Worm (Caenorhabditis elegans) whole organism, dauer: Measurements from ENCODE around the gene srx-9.
"Not testable (repeated sequence)": the region's sequence is repeated elsewhere in the genome, so short reads cannot be mapped to it uniquely, and the experiment has no call there.

Experiments used
- unc-62 ChIP-seq: sonication (generic microtip); optimal IDR thresholded peaks from 2 replicates; lab custom pipeline; 2017; ENCODE audit warnings: missing biosample characterization, missing genetic modification reagents, missing genetic modification characterization

Gene srx-9

ce11 chrV:7395359-7395758 is at the start of gene srx-9:
TSS of gene srx-9 (minus strand) at chrV:7395459.
- no peak for TF ChIP-seq unc-62 (GFP tag; lab: Kevin White, UChicago)

- TF ChIP-seq unc-62 (GFP tag; lab: Kevin White, UChicago), result not testable (repeated sequence)
These were observed 49.1 kb upstream of the srx-9 start, which contains the start of gene nhr-141 for ce11 chrV:7444331-7444730. TSS of gene nhr-141 (plus strand) at chrV:7444661.

DNA sequence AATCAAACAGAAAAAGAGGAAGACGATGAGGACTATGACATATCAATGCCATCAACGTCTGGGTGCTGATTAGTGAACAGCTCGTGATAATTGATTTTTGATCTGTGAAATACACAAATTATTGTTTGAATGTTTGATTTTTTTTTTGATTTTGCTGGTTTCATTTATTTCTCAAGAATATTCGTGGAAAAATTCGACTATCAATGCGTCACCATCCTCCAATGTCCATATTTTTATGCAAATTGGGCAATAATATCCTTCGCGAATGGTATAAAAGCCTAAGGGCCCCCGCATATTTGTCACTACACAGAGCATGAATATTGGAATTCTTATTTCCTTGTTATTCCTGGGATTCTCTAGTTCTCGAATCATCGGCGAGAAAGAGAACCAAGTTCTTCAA is 44.5 kb upstream of the srx-9 start, which contains the start of gene try-13:
TSS of gene try-13 (plus strand) at position 301 of the 400 bp plus-strand sequence.
- TF ChIP-seq unc-62 (GFP tag; lab: Kevin White, UChicago), result no peak

ce11 chrV:7437985-7438384 is 42.7 kb upstream of the srx-9 start, which contains the start of gene F25E5.16:
TSS of gene F25E5.16 (plus strand) at chrV:7438285.
- no peak for TF ChIP-seq unc-62 (GFP tag; lab: Kevin White, UChicago)

DNA sequence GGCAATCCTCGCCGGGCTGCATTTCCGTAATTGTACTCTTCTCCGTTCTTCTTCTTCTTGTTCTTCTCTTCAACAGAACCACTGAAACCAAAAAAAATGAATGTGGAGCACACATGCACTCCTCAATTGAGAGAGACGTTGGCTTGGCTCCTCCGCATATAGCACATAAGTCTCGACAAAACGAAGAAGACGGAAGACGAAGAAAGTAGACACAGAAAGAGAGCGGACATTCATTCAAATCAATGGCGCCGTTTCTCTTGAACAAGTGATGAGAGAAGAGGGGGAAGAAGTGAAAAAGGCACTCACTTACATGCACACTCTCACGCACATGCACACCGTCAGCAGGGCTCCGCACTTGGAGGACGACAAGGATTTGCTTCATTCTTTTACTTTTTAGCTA is 42.3 kb upstream of the srx-9 start, which contains the start of gene F25E5.9:
TSS of gene F25E5.9 (minus strand) at position 382 of the 400 bp plus-strand sequence.
- no peak for TF ChIP-seq unc-62 (GFP tag; lab: Kevin White, UChicago)

DNA sequence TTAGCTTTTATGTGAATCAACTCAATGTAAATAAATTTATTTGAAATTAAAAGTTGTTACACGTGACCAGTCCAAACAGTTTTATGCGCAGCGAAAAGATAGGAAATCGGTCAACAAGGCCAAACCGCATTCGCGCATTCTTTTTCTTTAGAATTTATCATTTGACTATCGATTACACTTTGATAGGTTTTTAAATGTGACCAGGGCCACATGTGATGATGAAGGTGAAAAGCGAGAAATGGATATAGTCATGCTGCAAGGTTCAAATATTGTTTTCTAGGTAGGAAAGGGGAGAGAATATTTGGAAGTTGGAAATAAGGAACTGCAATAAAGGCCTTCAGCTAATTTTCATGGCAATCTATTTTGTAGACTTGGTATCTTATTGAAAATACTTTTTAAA is 41.7 kb upstream of the srx-9 start:
- no peak for TF ChIP-seq unc-62 (GFP tag; lab: Kevin White, UChicago)

DNA sequence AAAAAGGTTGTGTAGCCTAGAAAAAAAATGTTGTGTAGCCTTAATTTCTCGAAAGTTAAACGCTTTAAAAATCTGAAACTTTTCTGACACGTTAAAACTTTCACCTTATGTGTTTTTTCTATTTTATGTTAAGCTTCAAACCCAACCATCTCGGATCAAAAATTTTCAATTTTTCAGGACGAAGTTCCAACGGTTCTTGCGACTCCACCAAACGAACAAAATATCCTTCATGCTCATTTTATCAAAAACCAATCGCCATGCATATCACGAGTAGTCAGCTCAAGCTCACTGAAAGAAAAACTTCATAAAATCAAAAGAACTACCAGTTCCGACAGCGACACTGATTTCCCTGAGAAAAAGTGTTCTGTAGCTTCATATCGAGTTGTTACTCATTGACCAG is 41.2 kb upstream of the srx-9 start:
- TF ChIP-seq unc-62 (GFP tag; lab: Kevin White, UChicago), result no peak

DNA sequence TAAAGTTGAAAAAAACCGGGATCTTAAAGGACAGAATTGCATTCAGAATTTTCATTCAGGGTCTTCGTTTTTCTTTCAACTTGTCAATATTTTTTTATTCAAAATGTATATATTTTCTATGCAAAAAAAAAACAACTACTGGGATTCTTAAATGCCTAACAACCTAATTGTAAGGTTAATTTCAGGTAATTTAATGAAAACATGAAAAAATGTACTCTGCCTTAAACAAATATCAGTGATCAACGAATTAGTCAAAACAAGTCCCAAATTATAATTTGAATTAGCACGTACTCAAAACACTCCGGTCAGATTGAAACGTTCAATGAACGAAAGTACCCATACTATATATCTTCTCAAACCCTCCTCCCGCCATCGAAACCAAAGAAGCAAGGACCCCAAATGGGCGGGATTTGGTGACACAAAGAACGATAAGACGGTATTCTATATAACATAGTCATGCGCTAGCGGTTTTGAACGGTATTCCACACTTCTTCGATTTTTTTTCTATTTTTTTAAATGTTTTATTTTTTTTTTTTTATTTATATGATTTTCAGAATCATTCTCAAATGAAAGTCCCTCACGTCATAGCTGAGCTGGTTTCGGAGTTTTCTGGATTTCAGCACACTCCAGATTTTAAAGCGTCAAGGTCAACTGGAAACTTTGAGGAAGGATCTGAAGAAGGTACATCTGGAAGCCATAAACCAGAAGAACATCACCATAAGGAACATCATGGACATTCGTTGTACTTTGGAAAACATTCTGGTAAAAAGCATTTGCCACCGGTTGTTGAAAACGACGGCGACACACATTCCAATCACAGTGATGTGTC is 40.3 kb upstream of the srx-9 start, which contains the start of the genes ddo-2 and F25E5.8:
TSS of gene ddo-2 (minus strand) at position 330 of the 829 bp plus-strand sequence.
TSS of gene F25E5.8 (plus strand) at position 555 of the 829 bp plus-strand sequence.
- no peak for TF ChIP-seq unc-62 (GFP tag; lab: Kevin White, UChicago)

DNA sequence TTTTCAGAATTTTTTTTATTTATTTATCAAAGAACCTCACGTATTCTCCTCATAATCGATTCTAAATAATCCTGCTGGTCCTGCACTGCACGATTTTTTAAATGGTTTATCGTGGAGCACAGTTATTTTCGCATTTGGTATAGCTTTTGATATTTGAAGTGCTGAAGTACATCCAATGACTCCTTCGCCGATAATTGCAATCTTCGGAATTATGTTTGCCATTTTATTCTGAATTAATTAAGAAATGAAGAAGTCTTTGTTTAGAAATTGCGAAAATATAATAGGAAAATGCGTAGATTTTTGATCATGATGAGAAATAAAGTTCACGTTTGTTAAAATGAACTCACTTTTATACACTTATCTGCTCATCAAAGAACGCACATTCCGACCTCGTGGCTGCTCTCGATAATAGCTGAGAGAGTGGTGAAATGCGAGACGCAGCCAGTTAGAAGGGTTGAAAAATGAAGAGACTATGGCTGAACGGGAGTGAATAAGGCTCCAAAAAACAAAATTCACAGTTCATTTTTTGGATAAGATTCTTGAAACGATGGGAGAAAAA is 39.6 kb upstream of the srx-9 start:
- no peak for TF ChIP-seq unc-62 (GFP tag; lab: Kevin White, UChicago)

- no peak for TF ChIP-seq unc-62 (GFP tag; lab: Kevin White, UChicago)
These were observed 37.3 kb upstream of the srx-9 start for ce11 chrV:7432441-7433146.

- no peak for TF ChIP-seq unc-62 (GFP tag; lab: Kevin White, UChicago)
These were observed 35.8 kb upstream of the srx-9 start, which contains the start of gene srw-71 for ce11 chrV:7431016-7431415. TSS of gene srw-71 (minus strand) at chrV:7431116.

DNA sequence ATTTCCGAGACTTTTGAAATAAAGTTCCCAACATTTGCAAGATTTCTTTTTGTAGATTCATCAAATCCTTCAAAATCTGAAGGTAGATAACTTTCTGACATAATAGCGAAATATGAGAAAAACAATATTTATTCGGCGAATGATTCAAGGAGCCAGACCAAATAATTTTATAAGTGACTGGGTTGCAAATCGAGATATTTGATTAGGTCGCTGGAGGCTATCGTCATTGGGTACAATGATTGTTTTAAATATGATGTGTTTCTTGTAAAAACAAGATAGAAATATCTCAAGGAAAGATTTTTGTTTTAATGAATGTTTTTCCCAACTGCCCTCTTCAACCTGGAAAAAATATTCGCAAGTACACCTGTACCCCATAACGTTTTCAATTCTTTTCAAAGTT is 33.6 kb upstream of the srx-9 start, which contains the start of gene srw-69:
TSS of gene srw-69 (minus strand) at position 101 of the 400 bp plus-strand sequence.
- TF ChIP-seq unc-62 (GFP tag; lab: Kevin White, UChicago), result no peak

- no peak for TF ChIP-seq unc-62 (GFP tag; lab: Kevin White, UChicago)
These were observed 31.3 kb upstream of the srx-9 start, which contains the start of gene srw-68 for ce11 chrV:7426594-7426993. TSS of gene srw-68 (minus strand) at chrV:7426694.

DNA sequence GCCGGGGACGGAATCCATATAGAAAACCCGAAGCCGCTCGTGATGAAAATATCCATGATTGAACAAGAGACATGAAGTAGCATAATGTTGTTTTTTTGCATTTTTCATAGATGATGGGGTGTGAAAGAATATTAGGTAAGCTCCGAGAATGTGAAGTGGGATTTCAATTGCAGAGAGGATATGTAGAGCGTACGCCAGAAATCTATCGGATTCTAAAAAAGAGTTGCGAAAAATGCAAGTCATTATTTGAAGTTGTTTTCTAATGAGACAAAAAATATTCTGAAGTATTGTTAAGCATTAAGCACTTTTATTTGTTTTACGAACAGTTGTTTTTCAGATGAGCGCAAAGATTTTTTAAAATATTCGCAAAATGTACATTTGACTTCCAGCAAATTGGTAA is 29.1 kb upstream of the srx-9 start, which contains the start of gene F18E3.10:
TSS of gene F18E3.10 (minus strand) at position 101 of the 400 bp plus-strand sequence.
- no peak for TF ChIP-seq unc-62 (GFP tag; lab: Kevin White, UChicago)

DNA sequence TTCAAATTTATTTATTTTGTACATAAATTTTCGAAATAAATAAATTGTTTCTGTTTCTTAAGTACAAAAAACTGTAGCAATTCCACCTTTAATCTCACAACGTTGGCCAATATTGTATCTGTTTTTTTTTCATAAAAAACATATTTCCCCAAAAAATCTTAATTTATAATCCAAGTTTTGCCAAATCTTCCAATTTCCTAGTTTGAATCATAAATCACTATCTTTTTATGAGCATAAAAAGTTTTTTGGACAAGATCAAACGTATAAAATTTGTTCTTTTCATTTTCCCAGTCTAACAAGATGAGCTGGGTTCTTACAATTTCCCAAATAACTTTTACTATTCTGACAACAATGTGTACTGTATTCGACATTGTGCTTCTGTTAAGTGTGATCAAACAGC is 24.9 kb upstream of the srx-9 start, which contains the start of gene srxa-4:
TSS of gene srxa-4 (plus strand) at position 301 of the 400 bp plus-strand sequence.
- no peak for TF ChIP-seq unc-62 (GFP tag; lab: Kevin White, UChicago)
